Fruit fly (Drosophila melanogaster): Measurements from ENCODE around the gene CG7914.
A peak's percentile ranks its signal among the peaks of the same experiment; 100 is the strongest.

The CG7914 gene

dm6 chrX:19174092-19174491, 19.2 kb downstream of the CG7914 start:
- TF ChIP-seq Dll (optimal IDR thresholded peaks at IDR 0.05) = no peak
- TF ChIP-seq CG8478 (optimal IDR thresholded peaks at IDR 0.05) = no peak
- TF ChIP-seq EcR (GFP tag; optimal IDR thresholded peaks at IDR 0.05) = no peak
- TF ChIP-seq pan (optimal IDR thresholded peaks at IDR 0.05) = no peak
- no peak for TF ChIP-seq psq (optimal IDR thresholded peaks at IDR 0.05)
- no peak for TF ChIP-seq usp (GFP tag; optimal IDR thresholded peaks at IDR 0.05)

dm6 chrX:19172955-19173354, 20.3 kb downstream of the CG7914 start:
- TF ChIP-seq usp (GFP tag; optimal IDR thresholded peaks at IDR 0.05) (no peak), EcR (GFP tag; optimal IDR thresholded peaks at IDR 0.05) (no peak), pan (optimal IDR thresholded peaks at IDR 0.05) (no peak), psq (optimal IDR thresholded peaks at IDR 0.05) (no peak), CG8478 (optimal IDR thresholded peaks at IDR 0.05) (no peak)

DNA sequence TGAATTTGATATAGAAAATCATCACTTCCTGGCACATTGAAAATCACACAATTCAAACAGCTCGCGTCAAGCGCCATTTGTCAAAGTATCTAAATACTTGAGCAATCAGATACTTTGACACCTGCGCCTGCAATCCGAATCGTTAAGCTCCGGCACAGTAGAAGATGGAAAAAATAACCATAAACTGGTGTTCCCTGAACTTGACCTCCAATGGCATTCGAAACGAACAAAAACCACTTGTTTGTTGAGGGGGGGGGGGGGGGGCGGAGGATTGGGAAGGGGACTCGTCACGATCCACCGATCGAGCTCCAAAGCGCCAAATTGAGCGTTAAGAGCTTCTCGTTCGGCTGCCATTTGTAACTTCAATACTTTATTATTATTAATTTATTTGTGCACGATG, 21.3 kb downstream of the CG7914 start:
- TF ChIP-seq Dll (optimal IDR thresholded peaks at IDR 0.05) (no peak), CG8478 (optimal IDR thresholded peaks at IDR 0.05) (no peak), pan (optimal IDR thresholded peaks at IDR 0.05) (no peak), psq (optimal IDR thresholded peaks at IDR 0.05) (no peak), EcR (GFP tag; optimal IDR thresholded peaks at IDR 0.05) (no peak), usp (GFP tag; optimal IDR thresholded peaks at IDR 0.05) (no peak)

- TF ChIP-seq psq (optimal IDR thresholded peaks at IDR 0.05) (no peak), Dll (optimal IDR thresholded peaks at IDR 0.05) (no peak), pan (optimal IDR thresholded peaks at IDR 0.05) (no peak), EcR (GFP tag; optimal IDR thresholded peaks at IDR 0.05) (no peak), CG8478 (optimal IDR thresholded peaks at IDR 0.05) (no peak), usp (GFP tag; optimal IDR thresholded peaks at IDR 0.05) (no peak)
Observed at dm6 chrX:19170791-19171190, 22.5 kb downstream of the CG7914 start, which contains the start of gene Inx5. Inx5 (minus strand) TSS chrX:19170883.

- TF ChIP-seq psq (optimal IDR thresholded peaks at IDR 0.05) (no peak), pan (optimal IDR thresholded peaks at IDR 0.05) (peak; percentile 84), EcR (GFP tag; optimal IDR thresholded peaks at IDR 0.05) (no peak), usp (GFP tag; optimal IDR thresholded peaks at IDR 0.05) (no peak), Dll (optimal IDR thresholded peaks at IDR 0.05) (no peak), CG8478 (optimal IDR thresholded peaks at IDR 0.05) (no peak)
Observed at dm6 chrX:19167586-19168403, 25.5 kb downstream of the CG7914 start.

DNA sequence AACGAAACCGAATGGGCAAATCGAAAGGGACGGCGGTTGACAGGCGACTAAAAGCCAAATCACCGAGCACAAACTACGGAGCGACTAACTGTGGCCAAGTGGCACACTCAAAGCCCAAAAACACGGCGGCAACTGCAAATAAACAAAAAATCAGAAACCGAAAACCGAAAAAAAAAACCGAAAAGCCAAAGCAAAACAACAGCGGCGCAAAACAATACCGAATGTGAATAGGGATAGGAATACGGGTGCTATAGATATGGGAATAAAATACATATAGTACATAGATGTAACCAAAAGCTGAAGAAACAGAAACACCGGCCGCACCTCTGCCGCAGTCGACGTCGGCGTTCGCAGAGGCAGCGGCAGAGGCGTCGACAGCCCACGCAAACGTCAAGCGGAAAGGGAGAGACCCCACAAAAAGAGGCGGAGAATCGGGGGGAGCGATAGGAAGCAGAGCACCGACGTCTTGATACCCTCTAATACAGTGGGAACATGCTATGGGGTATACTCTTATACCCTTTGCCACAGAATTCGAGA, 26.1 kb downstream of the CG7914 start, which contains the start of gene RhoGAP18B:
TSS of gene RhoGAP18B (minus strand) at position 51 of the 537 bp plus-strand sequence.
- no peak for TF ChIP-seq Dll (optimal IDR thresholded peaks at IDR 0.05)
- no peak for TF ChIP-seq psq (optimal IDR thresholded peaks at IDR 0.05)
- no peak for TF ChIP-seq EcR (GFP tag; optimal IDR thresholded peaks at IDR 0.05)

DNA sequence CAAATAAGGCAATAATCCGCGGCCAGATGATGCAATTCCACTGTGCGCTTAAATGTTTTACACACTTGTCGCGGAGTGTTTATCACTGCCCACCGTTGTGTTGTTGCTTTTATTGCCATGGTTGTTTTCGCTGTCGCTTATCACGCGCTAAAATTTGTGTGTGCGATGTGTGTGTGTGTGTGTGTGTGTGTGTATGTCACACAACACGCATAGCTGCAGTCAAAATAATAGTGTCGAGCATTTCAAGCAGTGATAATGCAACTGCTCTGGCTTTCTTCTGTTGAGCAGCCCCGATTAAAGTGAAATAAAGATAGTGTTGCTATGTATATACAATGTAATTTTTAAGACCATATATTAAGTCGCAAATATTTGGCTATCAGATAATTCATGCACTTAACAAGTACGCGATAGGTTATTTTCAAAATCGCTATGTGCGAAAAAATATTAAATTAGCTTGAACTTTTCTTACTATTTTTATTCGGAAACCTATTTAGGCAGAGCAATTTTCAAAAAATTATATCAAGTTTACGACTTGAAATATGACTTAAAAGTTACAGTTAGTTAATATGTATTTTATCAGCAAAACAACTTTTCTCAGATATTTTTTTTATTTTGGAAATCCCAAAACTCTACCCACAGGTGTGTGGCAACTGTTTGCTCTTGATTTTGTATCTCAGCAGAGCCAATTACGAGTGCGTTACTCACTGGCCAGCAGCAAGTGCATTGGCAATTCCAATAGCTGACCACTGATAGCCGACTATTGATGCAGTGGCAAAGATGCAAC, 26.9 kb downstream of the CG7914 start:
- TF ChIP-seq psq (optimal IDR thresholded peaks at IDR 0.05) = no peak
- no peak for TF ChIP-seq usp (GFP tag; optimal IDR thresholded peaks at IDR 0.05)
- TF ChIP-seq CG8478 (optimal IDR thresholded peaks at IDR 0.05) = no peak
- no peak for TF ChIP-seq Dll (optimal IDR thresholded peaks at IDR 0.05)
- TF ChIP-seq pan (optimal IDR thresholded peaks at IDR 0.05) = no peak
- TF ChIP-seq EcR (GFP tag; optimal IDR thresholded peaks at IDR 0.05) = no peak

DNA sequence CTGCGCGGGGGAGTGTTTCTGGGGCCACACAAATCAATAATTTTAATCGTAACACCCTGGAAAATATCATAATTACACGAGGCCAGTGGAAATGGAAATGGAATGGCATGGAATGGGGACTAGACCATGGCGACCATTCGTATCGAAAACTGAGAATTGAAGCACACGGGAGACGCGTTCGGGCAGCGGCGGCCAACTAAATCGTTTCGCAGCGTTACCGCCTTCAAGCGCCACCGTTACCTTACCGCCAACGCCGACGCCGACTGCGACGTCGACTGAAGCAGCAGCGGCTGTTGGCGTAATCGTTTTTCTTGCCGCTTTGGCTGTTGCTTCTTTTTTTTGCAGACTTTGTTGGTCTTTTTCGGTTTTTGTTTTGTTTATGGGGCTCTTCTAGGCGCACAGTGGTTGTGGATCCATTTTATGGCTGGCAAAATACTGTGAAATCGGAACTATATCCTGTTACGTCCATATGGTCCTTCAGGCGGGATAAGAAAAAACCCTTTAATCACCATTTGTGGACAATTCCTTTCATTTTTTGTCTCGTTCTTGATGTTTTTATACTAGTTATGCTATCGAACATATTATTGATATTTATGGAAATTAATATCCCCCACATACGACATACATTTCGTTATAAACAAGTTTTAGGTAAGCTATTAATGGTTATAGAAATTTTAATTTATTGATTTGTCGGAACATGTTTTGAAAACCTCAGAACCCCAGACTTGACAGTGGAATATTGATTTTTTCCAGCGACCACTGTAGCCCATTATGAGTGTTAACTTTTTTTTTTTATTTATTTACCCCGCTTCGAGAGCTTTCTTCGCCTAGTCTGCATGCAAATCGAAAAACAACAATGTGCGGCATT, 27.9 kb downstream of the CG7914 start:
- TF ChIP-seq psq (optimal IDR thresholded peaks at IDR 0.05) = no peak
- no peak for TF ChIP-seq EcR (GFP tag; optimal IDR thresholded peaks at IDR 0.05)
- TF ChIP-seq CG8478 (optimal IDR thresholded peaks at IDR 0.05) = no peak
- TF ChIP-seq usp (GFP tag; optimal IDR thresholded peaks at IDR 0.05) = no peak
- no peak for TF ChIP-seq pan (optimal IDR thresholded peaks at IDR 0.05)
- TF ChIP-seq Dll (optimal IDR thresholded peaks at IDR 0.05) = no peak

- TF ChIP-seq EcR (GFP tag; optimal IDR thresholded peaks at IDR 0.05) (no peak), pan (optimal IDR thresholded peaks at IDR 0.05) (no peak), usp (GFP tag; optimal IDR thresholded peaks at IDR 0.05) (no peak), psq (optimal IDR thresholded peaks at IDR 0.05) (no peak), CG8478 (optimal IDR thresholded peaks at IDR 0.05) (no peak), Dll (optimal IDR thresholded peaks at IDR 0.05) (no peak)
Observed at dm6 chrX:19164726-19165125, 28.5 kb downstream of the CG7914 start.

- no peak for TF ChIP-seq psq (optimal IDR thresholded peaks at IDR 0.05)
- TF ChIP-seq usp (GFP tag; optimal IDR thresholded peaks at IDR 0.05) = no peak
- no peak for TF ChIP-seq Dll (optimal IDR thresholded peaks at IDR 0.05)
- no peak for TF ChIP-seq EcR (GFP tag; optimal IDR thresholded peaks at IDR 0.05)
- no peak for TF ChIP-seq pan (optimal IDR thresholded peaks at IDR 0.05)
- TF ChIP-seq CG8478 (optimal IDR thresholded peaks at IDR 0.05) = no peak
Observed at dm6 chrX:19163446-19163845, 29.8 kb downstream of the CG7914 start.

DNA sequence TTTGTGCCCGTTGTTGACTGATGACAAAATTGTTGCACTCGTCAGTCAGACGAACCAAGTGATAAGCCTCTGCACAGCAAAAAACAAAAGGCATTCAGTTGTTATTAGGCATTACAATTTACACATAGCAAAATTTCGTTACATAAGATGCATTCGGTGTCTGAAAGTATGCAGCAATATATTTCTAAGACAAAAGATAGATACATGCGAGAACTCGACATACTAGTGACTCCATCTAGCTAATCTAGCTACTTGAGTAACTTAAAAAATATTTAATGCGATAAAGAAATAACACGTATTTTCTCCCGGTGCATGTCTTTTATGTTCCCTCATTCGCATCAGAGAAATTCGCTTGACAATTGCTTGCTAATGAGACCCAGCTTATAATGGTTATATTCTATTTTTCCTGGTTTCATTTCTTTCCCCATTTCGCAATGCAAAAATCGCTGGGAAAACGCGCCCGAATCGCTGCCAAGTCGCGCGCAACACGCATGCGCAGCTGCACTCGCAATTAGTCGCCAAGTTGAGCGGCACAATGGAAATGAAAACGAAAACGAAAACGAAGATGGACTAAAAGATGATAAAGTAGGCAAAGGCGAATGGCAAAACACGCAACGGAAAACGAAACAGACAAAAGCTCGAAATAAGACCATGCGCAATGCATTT, 30.9 kb downstream of the CG7914 start:
- TF ChIP-seq pan (optimal IDR thresholded peaks at IDR 0.05) (no peak), Dll (optimal IDR thresholded peaks at IDR 0.05) (no peak), usp (GFP tag; optimal IDR thresholded peaks at IDR 0.05) (no peak), EcR (GFP tag; optimal IDR thresholded peaks at IDR 0.05) (no peak), CG8478 (optimal IDR thresholded peaks at IDR 0.05) (no peak), psq (optimal IDR thresholded peaks at IDR 0.05) (no peak)

Data from whole organism.